Worm (Caenorhabditis elegans): ENCODE measurements around the gene F35G12.7.

The F35G12.7 gene

ce11 chrIII:4626148-4626922, 39.2 kb upstream of the F35G12.7 start:
- TF ChIP-seq drap-1 (GFP tag; optimal IDR thresholded peaks at IDR 0.05) (peak; percentile 28), sptf-1 (tag; optimal IDR thresholded peaks at IDR 0.05) (no peak), cnd-1 (tag; optimal IDR thresholded peaks at IDR 0.05) (peak; percentile 37), sem-2 (GFP tag; optimal IDR thresholded peaks at IDR 0.05) (peak; percentile 53), M03D4.4 (tag; optimal IDR thresholded peaks at IDR 0.05) (peak; percentile 52)

- TF ChIP-seq nhr-76 (tag; optimal IDR thresholded peaks at IDR 0.05) (no peak), ham-2 (GFP tag; optimal IDR thresholded peaks at IDR 0.05) (no peak), lin-13 (tag; optimal IDR thresholded peaks at IDR 0.05) (no peak), ceh-83 (GFP tag; optimal IDR thresholded peaks at IDR 0.05) (no peak), ces-1 (GFP tag; optimal IDR thresholded peaks at IDR 0.05) (peak; percentile 62), lsy-2 (tag; optimal IDR thresholded peaks at IDR 0.05) (no peak), elt-3 (tag; optimal IDR thresholded peaks at IDR 0.05) (no peak)
These were observed 35.4 kb upstream of the F35G12.7 start, which contains the start of gene lron-5 for ce11 chrIII:4622375-4623130. lron-5 (plus strand) TSS chrIII:4623029.

ce11 chrIII:4616071-4616571, 29.0 kb upstream of the F35G12.7 start, which contains the start of gene lips-3:
lips-3 (plus strand) TSS chrIII:4616528.
- TF ChIP-seq ztf-11 (tag; optimal IDR thresholded peaks at IDR 0.05) = no peak
- TF ChIP-seq unc-62 (GFP tag; optimal IDR thresholded peaks at IDR 0.05) = peak; percentile 7
- no peak for TF ChIP-seq lsy-2 (tag; optimal IDR thresholded peaks at IDR 0.05)

- TF ChIP-seq zip-8 (tag; optimal IDR thresholded peaks at IDR 0.05) = no peak
- TF ChIP-seq cnd-1 (tag; optimal IDR thresholded peaks at IDR 0.05) = peak; percentile 9
- TF ChIP-seq mep-1 (tag; optimal IDR thresholded peaks at IDR 0.05) = no peak
- peak; percentile 39 for TF ChIP-seq sptf-1 (tag; optimal IDR thresholded peaks at IDR 0.05)
- TF ChIP-seq pha-4 (tag; optimal IDR thresholded peaks at IDR 0.05) = peak; percentile 57
- no peak for TF ChIP-seq nhr-237 (tag; optimal IDR thresholded peaks at IDR 0.05)
- no peak for TF ChIP-seq ztf-11 (tag; optimal IDR thresholded peaks at IDR 0.05)
- TF ChIP-seq nhr-2 (tag; optimal IDR thresholded peaks at IDR 0.05) = peak; percentile 62
- no peak for TF ChIP-seq sem-2 (GFP tag; optimal IDR thresholded peaks at IDR 0.05)
- TF ChIP-seq nhr-76 (tag; optimal IDR thresholded peaks at IDR 0.05) = no peak
- no peak for TF ChIP-seq mls-2 (tag; optimal IDR thresholded peaks at IDR 0.05)
- peak; percentile 69 for TF ChIP-seq ces-1 (GFP tag; optimal IDR thresholded peaks at IDR 0.05)
- peak; percentile 80 for TF ChIP-seq unc-120 (tag; optimal IDR thresholded peaks at IDR 0.05; ENCODE audit: poor library complexity, severe bottlenecking)
- TF ChIP-seq flh-1 (GFP tag; optimal IDR thresholded peaks at IDR 0.05) = no peak
- TF ChIP-seq lin-13 (tag; optimal IDR thresholded peaks at IDR 0.05) = no peak
- TF ChIP-seq lin-32 (GFP tag; optimal IDR thresholded peaks at IDR 0.05) = no peak
These were observed 25.3 kb upstream of the F35G12.7 start, which contains the start of gene sel-2 for ce11 chrIII:4612334-4612953. sel-2 (minus strand) TSS chrIII:4612384.

ce11 chrIII:4603837-4604236, 16.7 kb upstream of the F35G12.7 start:
- TF ChIP-seq pha-4 (tag; optimal IDR thresholded peaks at IDR 0.05) = no peak

ce11 chrIII:4601286-4601685, 14.2 kb upstream of the F35G12.7 start:
- TF ChIP-seq nhr-28 (tag; optimal IDR thresholded peaks at IDR 0.05) (no peak), nhr-2 (tag; optimal IDR thresholded peaks at IDR 0.05) (no peak), bed-3 (GFP tag; optimal IDR thresholded peaks at IDR 0.05) (no peak), drap-1 (GFP tag; optimal IDR thresholded peaks at IDR 0.05) (no peak), tbx-8 (GFP tag; optimal IDR thresholded peaks at IDR 0.05) (no peak), ces-1 (GFP tag; optimal IDR thresholded peaks at IDR 0.05) (no peak), elt-1 (tag; optimal IDR thresholded peaks at IDR 0.05; ENCODE audit: borderline replicate concordance, insufficient read depth) (no peak), ceh-83 (GFP tag; optimal IDR thresholded peaks at IDR 0.05) (no peak), mls-2 (tag; optimal IDR thresholded peaks at IDR 0.05) (no peak), nhr-237 (tag; optimal IDR thresholded peaks at IDR 0.05) (no peak), ztf-11 (tag; optimal IDR thresholded peaks at IDR 0.05) (no peak), pha-4 (tag; optimal IDR thresholded peaks at IDR 0.05) (no peak), flh-1 (GFP tag; optimal IDR thresholded peaks at IDR 0.05) (no peak), M03D4.4 (tag; optimal IDR thresholded peaks at IDR 0.05) (no peak), hlh-1 (tag; optimal IDR thresholded peaks at IDR 0.05) (no peak), lsy-2 (tag; optimal IDR thresholded peaks at IDR 0.05) (no peak), unc-120 (tag; optimal IDR thresholded peaks at IDR 0.05; ENCODE audit: poor library complexity, severe bottlenecking) (no peak)
